Fruit fly (Drosophila melanogaster) whole organism, pupa: Measurements from ENCODE around the gene CG7300.

ENCODE experiments used
- CG10348 ChIP-seq: fragments of 200-800 bp; sonication (Bioruptor generic); IDR thresholded peaks from 2 replicates; pipeline ENCODE4 v1.3.6; 2022; ENCODE audit warnings: missing biosample characterization, missing genetic modification characterization
- CG12605 ChIP-seq: fragments of 200-800 bp; sonication (Bioruptor generic); IDR thresholded peaks from 2 replicates; pipeline ENCODE4 v1.3.6; 2022; ENCODE audit warnings: missing biosample characterization, missing genetic modification characterization
- CG13204 ChIP-seq: fragments of 200-800 bp; sonication (Bioruptor generic); optimal IDR thresholded peaks from 2 replicates; lab custom pipeline; 2018; ENCODE audit warnings: missing biosample characterization, mild to moderate bottlenecking, missing genetic modification characterization, moderate library complexity
- CG14655 ChIP-seq: fragments of 200-800 bp; sonication (Bioruptor generic); optimal IDR thresholded peaks from 3 replicates; lab custom pipeline; 2017; ENCODE audit warnings: mild to moderate bottlenecking, missing biosample characterization, missing genetic modification reagents, missing genetic modification characterization
- CG15710 ChIP-seq: fragments of 200-800 bp; sonication (Bioruptor generic); optimal IDR thresholded peaks from 2 replicates; lab custom pipeline; 2018; ENCODE audit warnings: missing biosample characterization, mild to moderate bottlenecking, missing genetic modification characterization, moderate library complexity
- CG17806 ChIP-seq: fragments of 200-800 bp; sonication (Bioruptor generic); optimal IDR thresholded peaks from 2 replicates; lab custom pipeline; 2018; ENCODE audit warnings: missing biosample characterization, mild to moderate bottlenecking, missing genetic modification characterization, moderate library complexity
- CG32121 ChIP-seq: fragments of 200-800 bp; sonication (Bioruptor generic); IDR thresholded peaks from 2 replicates; pipeline ENCODE4 v1.3.6; 2022; ENCODE audit warnings: missing biosample characterization, missing genetic modification characterization
- CG34367 ChIP-seq: fragments of 200-800 bp; sonication (Bioruptor generic); optimal IDR thresholded peaks from 2 replicates; lab custom pipeline; 2018; ENCODE audit warnings: missing biosample characterization, mild to moderate bottlenecking, missing genetic modification characterization
- CG4496 ChIP-seq: fragments of 200-800 bp; sonication (Bioruptor generic); IDR thresholded peaks from 3 replicates; pipeline ENCODE4 v1.3.6; 2022; ENCODE audit warnings: missing biosample characterization, missing genetic modification characterization
- CG8159 ChIP-seq: fragments of 200-800 bp; sonication (Bioruptor generic); optimal IDR thresholded peaks from 3 replicates; lab custom pipeline; 2018; ENCODE audit warnings: missing biosample characterization, mild to moderate bottlenecking, missing genetic modification characterization, moderate library complexity
- CG8301 ChIP-seq: fragments of 200-800 bp; sonication (Bioruptor generic); optimal IDR thresholded peaks from 2 replicates; lab custom pipeline; 2018; ENCODE audit warnings: missing biosample characterization, mild to moderate bottlenecking, missing genetic modification characterization
- CG9948 ChIP-seq: fragments of 200-800 bp; sonication (Bioruptor generic); optimal IDR thresholded peaks from 2 replicates; lab custom pipeline; 2018; ENCODE audit warnings: missing biosample characterization, mild to moderate bottlenecking, missing genetic modification characterization, moderate library complexity
- D1 ChIP-seq: fragments of 200-800 bp; sonication (Bioruptor generic); optimal IDR thresholded peaks from 2 replicates; lab custom pipeline; 2018; ENCODE audit warnings: missing biosample characterization, mild to moderate bottlenecking, missing genetic modification characterization, moderate library complexity
- EcR ChIP-seq: fragments of 200-800 bp; sonication (Bioruptor generic); optimal IDR thresholded peaks from 3 replicates; lab custom pipeline; 2019; ENCODE audit warnings: missing biosample characterization, missing genetic modification characterization, mild to moderate bottlenecking, moderate library complexity, missing genetic modification reagents
- Ets98B ChIP-seq: fragments of 200-800 bp; sonication (Bioruptor generic); IDR thresholded peaks from 2 replicates; pipeline ENCODE4 v1.3.6; 2022; ENCODE audit warnings: missing biosample characterization, missing genetic modification characterization
- Pif1A ChIP-seq: fragments of 200-800 bp; sonication (Bioruptor generic); optimal IDR thresholded peaks from 3 replicates; lab custom pipeline; 2016; ENCODE audit warnings: missing biosample characterization, missing genetic modification characterization
- Pif1B ChIP-seq: fragments of 200-800 bp; sonication (Bioruptor generic); optimal IDR thresholded peaks from 3 replicates; lab custom pipeline; 2016; ENCODE audit warnings: missing biosample characterization, missing genetic modification characterization
- Snoo ChIP-seq: fragments of 200-800 bp; sonication (Bioruptor generic); optimal IDR thresholded peaks from 3 replicates; lab custom pipeline; 2017; ENCODE audit warnings: missing biosample characterization, mild to moderate bottlenecking, missing genetic modification characterization, inconsistent platforms
- fd96Ca ChIP-seq: fragments of 200-800 bp; sonication (Bioruptor generic); IDR thresholded peaks from 3 replicates; pipeline ENCODE4 v1.3.6; 2022; ENCODE audit warnings: missing biosample characterization, missing genetic modification characterization
- gl ChIP-seq: fragments of 200-800 bp; sonication (Bioruptor generic); optimal IDR thresholded peaks from 2 replicates; lab custom pipeline; 2018; ENCODE audit warnings: missing biosample characterization, mild to moderate bottlenecking, missing genetic modification characterization
- rn ChIP-seq: fragments of 200-800 bp; sonication (Bioruptor generic); IDR thresholded peaks from 2 replicates; pipeline ENCODE4 v1.3.6; 2022; ENCODE audit warnings: missing biosample characterization, missing genetic modification characterization

Gene CG7300

dm6 chr2L:10697992-10698391 is at the start of gene CG7300:
Gene CG7300 (minus strand): TSS chr2L:10698043.
- TF ChIP-seq CG12605 = no peak
- no peak for TF ChIP-seq CG8159 (tag; lab: Kevin White, UChicago)
- no peak for TF ChIP-seq gl
- no peak for TF ChIP-seq CG34367 (tag; lab: Kevin White, UChicago)

dm6 chr2L:10743714-10744113 is 45.9 kb upstream of the CG7300 start, which contains the start of gene CG6729:
Gene CG6729 (minus strand): TSS chr2L:10743935.
- TF ChIP-seq EcR (no peak), rn (GFP tag; lab: Robert Waterston, UW) (no peak), Ets98B (no peak), fd96Ca (no peak), CG10348 (GFP tag; lab: Robert Waterston, UW) (no peak), CG12605 (no peak), CG13204 (GFP tag; lab: Kevin White, UChicago) (no peak), CG8301 (tag; lab: Kevin White, UChicago) (no peak), Pif1B (GFP tag; lab: Kevin White, UChicago) (no peak), CG17806 (tag; lab: Kevin White, UChicago) (no peak), Snoo (tag; lab: Kevin White, UChicago) (no peak), CG34367 (tag; lab: Kevin White, UChicago) (no peak)

dm6 chr2L:10736993-10737756 is 39.3 kb upstream of the CG7300 start, which contains the start of the genes Vha16-5 and CG12299:
Gene Vha16-5 (minus strand): TSS chr2L:10737043.
Gene CG12299 (plus strand): TSS chr2L:10737345.
- peak; percentile 82 for TF ChIP-seq Ets98B
- TF ChIP-seq CG4496 = peak; percentile 75
- TF ChIP-seq CG13204 (GFP tag; lab: Kevin White, UChicago) = no peak
- TF ChIP-seq fd96Ca = peak; percentile 91
- TF ChIP-seq CG14655 (GFP tag; lab: Kevin White, UChicago) = no peak
- peak; percentile 80 for TF ChIP-seq CG32121 (GFP tag; lab: Robert Waterston, UW)
- TF ChIP-seq CG17806 (tag; lab: Kevin White, UChicago) = peak; percentile 21
- TF ChIP-seq D1 (tag; lab: Kevin White, UChicago) = no peak
- peak; percentile 10 for TF ChIP-seq CG15710 (tag; lab: Kevin White, UChicago)
- TF ChIP-seq CG8159 (tag; lab: Kevin White, UChicago) = peak; percentile 35

- TF ChIP-seq rn (GFP tag; lab: Robert Waterston, UW) (no peak), CG4496 (0 out of 3 replicates have a peak, but pooled peaks have one; percentile 16)
These were observed 38.1 kb upstream of the CG7300 start, which contains the start of gene Nup107 for dm6 chr2L:10735923-10736322. Gene Nup107 (minus strand): TSS chr2L:10736071.

- TF ChIP-seq CG32121 (GFP tag; lab: Robert Waterston, UW) = no peak
- TF ChIP-seq CG34367 (tag; lab: Kevin White, UChicago) = no peak
- TF ChIP-seq Ets98B = peak; percentile 43; the same call in 1 of the 2 replicates
- peak; percentile 35 for TF ChIP-seq CG17806 (tag; lab: Kevin White, UChicago)
- TF ChIP-seq Pif1B (GFP tag; lab: Kevin White, UChicago) = no peak
- no peak for TF ChIP-seq CG13204 (GFP tag; lab: Kevin White, UChicago)
- TF ChIP-seq CG9948 (tag; lab: Kevin White, UChicago) = peak; percentile 5
- peak; percentile 27 for TF ChIP-seq Snoo (tag; lab: Kevin White, UChicago)
- TF ChIP-seq rn (GFP tag; lab: Robert Waterston, UW) = no peak
- TF ChIP-seq CG4496 = peak; percentile 20; the same call in 1 of the 3 replicates
- no peak for TF ChIP-seq CG8301 (tag; lab: Kevin White, UChicago)
- no peak for TF ChIP-seq CG14655 (GFP tag; lab: Kevin White, UChicago)
- TF ChIP-seq CG15710 (tag; lab: Kevin White, UChicago) = peak; percentile 53
These were observed 34.5 kb upstream of the CG7300 start, which contains the start of the genes EMC3 and Dpy-30L1 for dm6 chr2L:10732343-10732808. Gene EMC3 (minus strand): TSS chr2L:10732423. Gene Dpy-30L1 (plus strand): TSS chr2L:10732653.

- no peak for TF ChIP-seq CG34367 (tag; lab: Kevin White, UChicago)
- TF ChIP-seq CG17806 (tag; lab: Kevin White, UChicago) = no peak
- TF ChIP-seq Pif1B (GFP tag; lab: Kevin White, UChicago) = no peak
- no peak for TF ChIP-seq CG15710 (tag; lab: Kevin White, UChicago)
- TF ChIP-seq Snoo (tag; lab: Kevin White, UChicago) = no peak
- TF ChIP-seq CG8301 (tag; lab: Kevin White, UChicago) = no peak
- TF ChIP-seq CG32121 (GFP tag; lab: Robert Waterston, UW) = no peak
- TF ChIP-seq Pif1A = no peak
- TF ChIP-seq fd96Ca = no peak
- TF ChIP-seq EcR = no peak
- TF ChIP-seq CG12605 = no peak
- no peak for TF ChIP-seq CG10348 (GFP tag; lab: Robert Waterston, UW)
- TF ChIP-seq CG9948 (tag; lab: Kevin White, UChicago) = no peak
- TF ChIP-seq rn (GFP tag; lab: Robert Waterston, UW) = no peak
- no peak for TF ChIP-seq Ets98B
- TF ChIP-seq CG8159 (tag; lab: Kevin White, UChicago) = no peak
- no peak for TF ChIP-seq CG14655 (GFP tag; lab: Kevin White, UChicago)
These were observed 32.1 kb upstream of the CG7300 start, which contains the start of gene CG17118 for dm6 chr2L:10729955-10730354. Gene CG17118 (plus strand): TSS chr2L:10730255.
